Worm (Caenorhabditis elegans) whole organism, early embryonic: ENCODE results near the gene C49C3.15.

Source experiments
- ama-1 ChIP-seq: fragments of 150-350 bp; optimal IDR thresholded peaks from 2 replicates; lab custom pipeline; 2014
- flt-1 ChIP-seq: fragments of 200-800 bp; sonication (Bioruptor generic); IDR thresholded peaks from 2 replicates; pipeline ENCODE4 v1.3.6; 2022; ENCODE audit warnings: missing genetic modification characterization, missing compliant biosample characterization
- pes-1 ChIP-seq: fragments of 200-800 bp; sonication (Bioruptor generic); IDR thresholded peaks from 2 replicates; pipeline ENCODE4 v1.3.6; 2022; ENCODE audit warnings: missing genetic modification reagents, missing genetic modification characterization, missing compliant biosample characterization
- tbx-11 ChIP-seq: fragments of 200-800 bp; sonication (Bioruptor generic); IDR thresholded peaks from 2 replicates; pipeline ENCODE4 v1.3.6; 2022; ENCODE audit warnings: missing genetic modification characterization, missing compliant biosample characterization

ce11 chrIV:17338920-17339510 lies 5.0 kb downstream of the C49C3.15 start, which contains the start of gene C49C3.10:
- TF ChIP-seq tbx-11 (GFP tag; lab: Robert Waterston, UW) (no peak), flt-1 (GFP tag; lab: Robert Waterston, UW) (no peak), pes-1 (GFP tag; lab: Robert Waterston, UW) (no peak), ama-1 (lab: Kevin White, UChicago) (no peak)
